Worm (Caenorhabditis elegans) whole organism, young adult: ENCODE results near the gene let-716.

Source experiments
- B0019.2 ChIP-seq: fragments of 200-800 bp; sonication (Bioruptor generic); conservative IDR thresholded peaks from 2 replicates; pipeline ENCODE4 v1.3.6; 2022; ENCODE audit warnings: missing genetic modification reagents, missing genetic modification characterization, missing compliant biosample characterization
- F37B4.10 ChIP-seq: fragments of 200-800 bp; sonication (Bioruptor generic); IDR thresholded peaks from 2 replicates; pipeline ENCODE4 v1.3.6; 2022; ENCODE audit warnings: missing genetic modification characterization, missing compliant biosample characterization
- F49E8.2 ChIP-seq: sonication (generic microtip); optimal IDR thresholded peaks from 3 replicates; lab custom pipeline; 2017; ENCODE audit warnings: missing genetic modification characterization, mild to moderate bottlenecking, missing compliant biosample characterization, antibody characterized with exemption, moderate library complexity; ENCODE audit not compliant: insufficient read depth
- F57A8.1 ChIP-seq: fragments of 200-800 bp; sonication (Bioruptor generic); optimal IDR thresholded peaks from 2 replicates; lab custom pipeline; 2018; ENCODE audit warnings: mild to moderate bottlenecking, missing genetic modification characterization, moderate library complexity, missing compliant biosample characterization
- K12H6.12 ChIP-seq: fragments of 200-800 bp; sonication (Bioruptor generic); optimal IDR thresholded peaks from 2 replicates; lab custom pipeline; 2018; ENCODE audit warnings: mild to moderate bottlenecking, missing genetic modification characterization, missing compliant biosample characterization
- Y53F4B.3 ChIP-seq: fragments of 200-800 bp; sonication (Bioruptor generic); IDR thresholded peaks from 2 replicates; pipeline ENCODE4 v1.3.6; 2022; ENCODE audit warnings: missing genetic modification reagents, missing genetic modification characterization, missing compliant biosample characterization
- ama-1 ChIP-seq, 3 experiments: fragments of 150-350 bp in 1 of 3; sonication (generic microtip) in 2 of 3; optimal IDR thresholded peaks; 2 replicates each; lab custom pipeline; 2014 to 2018; ENCODE audit warnings: missing biosample characterization in 2 of 3, missing genetic modification characterization in 2 of 3, missing genetic modification reagents in 2 of 3
- attf-6 ChIP-seq: fragments of 200-800 bp; sonication (Bioruptor generic); IDR thresholded peaks from 2 replicates; pipeline ENCODE4 v1.3.6; 2022; ENCODE audit warnings: missing genetic modification reagents, missing genetic modification characterization, missing compliant biosample characterization
- ccch-3 ChIP-seq: fragments of 200-800 bp; sonication (Bioruptor generic); optimal IDR thresholded peaks from 2 replicates; lab custom pipeline; 2018; ENCODE audit warnings: mild to moderate bottlenecking, missing genetic modification characterization, missing compliant biosample characterization
- cebp-1 ChIP-seq, 2 experiments: fragments of 200-800 bp in 1 of 2; sonication (Bioruptor generic) in 1 of 2; sonication (generic microtip) in 1 of 2; IDR thresholded peaks in 1 of 2; optimal IDR thresholded peaks in 1 of 2; 2 replicates each; pipeline versions ENCODE4 v1.3.6 to Lab custom; 2017 to 2022; ENCODE audit warnings: missing compliant biosample characterization in 2 of 2, missing genetic modification characterization in 2 of 2, mild to moderate bottlenecking in 1 of 2, missing genetic modification reagents in 1 of 2, moderate library complexity in 1 of 2
- cebp-2 ChIP-seq: fragments of 200-800 bp; sonication (Bioruptor generic); IDR thresholded peaks from 2 replicates; pipeline ENCODE4 v1.3.6; 2022; ENCODE audit warnings: missing genetic modification characterization, missing compliant biosample characterization
- ceh-100 ChIP-seq: fragments of 200-800 bp; sonication (Bioruptor generic); IDR thresholded peaks from 2 replicates; pipeline ENCODE4 v1.3.6; 2022; ENCODE audit warnings: missing genetic modification reagents, missing genetic modification characterization, missing compliant biosample characterization
- ceh-27 ChIP-seq: fragments of 200-800 bp; sonication (Bioruptor generic); optimal IDR thresholded peaks from 2 replicates; lab custom pipeline; 2018; ENCODE audit warnings: mild to moderate bottlenecking, missing genetic modification characterization, moderate library complexity, missing compliant biosample characterization
- ceh-91 ChIP-seq: fragments of 200-800 bp; sonication (Bioruptor generic); IDR thresholded peaks from 2 replicates; pipeline ENCODE4 v1.3.6; 2022; ENCODE audit warnings: missing genetic modification reagents, missing genetic modification characterization, missing compliant biosample characterization
- die-1 ChIP-seq: sonication (generic microtip); optimal IDR thresholded peaks from 2 replicates; lab custom pipeline; 2016; ENCODE audit warnings: missing genotype, mild to moderate bottlenecking, missing genetic modification characterization, missing compliant biosample characterization
- dox-1 ChIP-seq: fragments of 200-800 bp; sonication (Bioruptor generic); IDR thresholded peaks from 2 replicates; pipeline ENCODE4 v1.3.6; 2022; ENCODE audit warnings: missing genetic modification reagents, missing genetic modification characterization, missing compliant biosample characterization
- dpff-1 ChIP-seq: sonication (generic microtip); optimal IDR thresholded peaks from 2 replicates; lab custom pipeline; 2017; ENCODE audit warnings: mild to moderate bottlenecking, missing genetic modification characterization, missing compliant biosample characterization
- egl-18 ChIP-seq: fragments of 200-800 bp; sonication (Bioruptor generic); IDR thresholded peaks from 2 replicates; pipeline ENCODE4 v1.3.6; 2022; ENCODE audit warnings: missing genetic modification reagents, missing genetic modification characterization, missing compliant biosample characterization
- egrh-3 ChIP-seq: fragments of 200-800 bp; sonication (Bioruptor generic); IDR thresholded peaks from 2 replicates; pipeline ENCODE4 v1.3.6; 2022; ENCODE audit warnings: missing genetic modification reagents, missing genetic modification characterization, missing compliant biosample characterization
- gei-17 ChIP-seq: fragments of 200-800 bp; sonication (Bioruptor generic); optimal IDR thresholded peaks from 2 replicates; lab custom pipeline; 2018; ENCODE audit warnings: mild to moderate bottlenecking, missing genetic modification characterization, missing compliant biosample characterization
- hmg-1.2 ChIP-seq: fragments of 200-800 bp; sonication (Bioruptor generic); IDR thresholded peaks from 2 replicates; pipeline ENCODE4 v1.3.6; 2022; ENCODE audit warnings: missing genetic modification reagents, missing genetic modification characterization, missing compliant biosample characterization
- hrde-1 ChIP-seq: sonication (generic microtip); optimal IDR thresholded peaks from 2 replicates; lab custom pipeline; 2016; ENCODE audit warnings: missing genetic modification characterization, mild to moderate bottlenecking, missing compliant biosample characterization, moderate library complexity, missing genotype, missing genetic modification reagents, borderline replicate concordance
- hsf-1 ChIP-seq: fragments of 200-800 bp; sonication (Bioruptor generic); IDR thresholded peaks from 2 replicates; pipeline ENCODE4 v1.3.6; 2022; ENCODE audit warnings: missing genetic modification reagents, missing genetic modification characterization, missing compliant biosample characterization
- lag-1 ChIP-seq: fragments of 200-800 bp; sonication (Bioruptor generic); IDR thresholded peaks from 2 replicates; pipeline ENCODE4 v1.3.6; 2022; ENCODE audit warnings: missing genetic modification reagents, missing genetic modification characterization, missing compliant biosample characterization
- let-607 ChIP-seq, 2 experiments: fragments of 200-800 bp in 1 of 2; sonication (Bioruptor generic) in 1 of 2; sonication (generic microtip) in 1 of 2; optimal IDR thresholded peaks; 2 replicates each; lab custom pipeline; 2016 to 2018; ENCODE audit warnings: mild to moderate bottlenecking in 2 of 2, missing compliant biosample characterization in 2 of 2, missing genetic modification characterization in 2 of 2, moderate library complexity in 2 of 2, missing genotype in 1 of 2
- lin-54 ChIP-seq: fragments of 200-800 bp; sonication (Bioruptor generic); optimal IDR thresholded peaks from 2 replicates; lab custom pipeline; 2018; ENCODE audit warnings: mild to moderate bottlenecking, missing genetic modification characterization, missing compliant biosample characterization
- lir-1 ChIP-seq: fragments of 200-800 bp; sonication (Bioruptor generic); conservative IDR thresholded peaks from 2 replicates; pipeline ENCODE4 v1.3.6; 2022; ENCODE audit warnings: missing genetic modification reagents, missing genetic modification characterization, missing compliant biosample characterization
- lsy-27 ChIP-seq: sonication (generic microtip); optimal IDR thresholded peaks from 2 replicates; lab custom pipeline; 2017; ENCODE audit warnings: missing genetic modification characterization, mild to moderate bottlenecking, missing compliant biosample characterization, antibody characterized with exemption, missing genotype, borderline replicate concordance; ENCODE audit not compliant: insufficient read depth
- madf-6 ChIP-seq: fragments of 200-800 bp; sonication (Bioruptor generic); IDR thresholded peaks from 2 replicates; pipeline ENCODE4 v1.3.6; 2022; ENCODE audit warnings: missing genetic modification reagents, missing genetic modification characterization, missing compliant biosample characterization
- mel-28 ChIP-seq: sonication (generic microtip); optimal IDR thresholded peaks from 2 replicates; lab custom pipeline; 2016; ENCODE audit warnings: borderline replicate concordance, mild to moderate bottlenecking, missing genetic modification characterization, missing compliant biosample characterization
- mxl-1 ChIP-seq: sonication (generic microtip); optimal IDR thresholded peaks from 2 replicates; lab custom pipeline; 2016; ENCODE audit warnings: missing genetic modification characterization, missing compliant biosample characterization
- nfya-1 ChIP-seq: sonication (generic microtip); optimal IDR thresholded peaks from 2 replicates; lab custom pipeline; 2017; ENCODE audit warnings: antibody characterized with exemption, missing compliant biosample characterization, missing genetic modification characterization, borderline replicate concordance; ENCODE audit not compliant: insufficient read depth
- nfyb-1 ChIP-seq: fragments of 200-800 bp; sonication (Bioruptor generic); IDR thresholded peaks from 2 replicates; pipeline ENCODE4 v1.3.6; 2022; ENCODE audit warnings: missing genetic modification reagents, missing genetic modification characterization, missing compliant biosample characterization
- nhr-179 ChIP-seq: sonication (generic microtip); optimal IDR thresholded peaks from 2 replicates; lab custom pipeline; 2016; ENCODE audit warnings: mild to moderate bottlenecking, missing genetic modification characterization, missing compliant biosample characterization
- nhr-90 ChIP-seq: sonication (generic microtip); optimal IDR thresholded peaks from 2 replicates; lab custom pipeline; 2016; ENCODE audit warnings: missing genotype, mild to moderate bottlenecking, missing genetic modification characterization, missing compliant biosample characterization
- pbrm-1 ChIP-seq: fragments of 200-800 bp; sonication (Bioruptor generic); IDR thresholded peaks from 2 replicates; pipeline ENCODE4 v1.3.6; 2022; ENCODE audit warnings: missing genetic modification reagents, missing genetic modification characterization, missing compliant biosample characterization
- pha-4 ChIP-seq: fragments of 150-350 bp; sonication (generic microtip); optimal IDR thresholded peaks from 2 replicates; lab custom pipeline; 2014; ENCODE audit warnings: missing biosample characterization, missing genetic modification reagents, missing genetic modification characterization
- rec-8 ChIP-seq, 2 experiments: sonication (generic microtip); optimal IDR thresholded peaks; 2 replicates each; lab custom pipeline; 2016; ENCODE audit warnings: mild to moderate bottlenecking in 2 of 2, missing genetic modification characterization in 2 of 2, missing genetic modification reagents in 2 of 2, missing genotype in 2 of 2, missing biosample characterization in 1 of 2, missing compliant biosample characterization in 1 of 2, moderate library complexity in 1 of 2
- sea-2 ChIP-seq: fragments of 200-800 bp; sonication (Bioruptor generic); IDR thresholded peaks from 2 replicates; pipeline ENCODE4 v1.3.6; 2022; ENCODE audit warnings: missing genetic modification characterization, missing compliant biosample characterization
- somi-1 ChIP-seq: fragments of 200-800 bp; sonication (Bioruptor generic); optimal IDR thresholded peaks from 2 replicates; lab custom pipeline; 2018; ENCODE audit warnings: mild to moderate bottlenecking, missing genetic modification characterization, missing compliant biosample characterization
- tlf-1 ChIP-seq: fragments of 200-800 bp; sonication (Bioruptor generic); optimal IDR thresholded peaks from 2 replicates; lab custom pipeline; 2018; ENCODE audit warnings: mild to moderate bottlenecking, missing genetic modification characterization, missing compliant biosample characterization
- xnd-1 ChIP-seq: sonication (generic microtip); optimal IDR thresholded peaks from 2 replicates; lab custom pipeline; 2016; ENCODE audit warnings: missing genotype, missing genetic modification reagents, missing genetic modification characterization, missing compliant biosample characterization
- zfh-2 ChIP-seq: fragments of 200-800 bp; sonication (Bioruptor generic); conservative IDR thresholded peaks from 2 replicates; pipeline ENCODE4 v1.3.6; 2022; ENCODE audit warnings: missing genetic modification reagents, missing genetic modification characterization, missing compliant biosample characterization
- ztf-26 ChIP-seq: sonication (generic microtip); optimal IDR thresholded peaks from 2 replicates; lab custom pipeline; 2017; ENCODE audit warnings: missing genetic modification characterization, missing compliant biosample characterization

The let-716 gene

ce11 chrIII:6415306-6415973 is 32.1 kb downstream of the let-716 start, which contains the start of gene nas-4 (continued):
- TF ChIP-seq ama-1 (optimal IDR thresholded peaks at IDR 0.05; lab: Kevin White, UChicago), result no peak
- no peak for TF ChIP-seq ama-1 (GFP tag; optimal IDR thresholded peaks at IDR 0.05; lab: Kevin White, UChicago)
- TF ChIP-seq nfya-1 (tag; lab: Kevin White, UChicago), result no peak
- TF ChIP-seq zfh-2 (GFP tag; lab: Robert Waterston, UW), result no peak
- peak; percentile 24 for TF ChIP-seq tlf-1 (GFP tag; lab: Kevin White, UChicago)
- TF ChIP-seq cebp-2 (GFP tag; lab: Robert Waterston, UW), result peak; percentile 5; the same call in 1 of the 2 replicates
- TF ChIP-seq K12H6.12 (tag; lab: Kevin White, UChicago), result no peak
- no peak for TF ChIP-seq B0019.2 (GFP tag; lab: Robert Waterston, UW)
- TF ChIP-seq ceh-27, result peak; percentile 35
- TF ChIP-seq ceh-91 (GFP tag; lab: Robert Waterston, UW), result no peak
- peak; percentile 69 for TF ChIP-seq nfyb-1 (GFP tag; lab: Robert Waterston, UW)
- no peak for TF ChIP-seq gei-17
- 0 out of 2 replicates have a peak, but pooled peaks have one; percentile 38 for TF ChIP-seq cebp-1 (GFP tag; IDR thresholded peaks at IDR 0.05; lab: Robert Waterston, UW)
- TF ChIP-seq cebp-1 (tag; optimal IDR thresholded peaks at IDR 0.05; lab: Kevin White, UChicago), result peak; percentile 71
- TF ChIP-seq egl-18 (GFP tag; lab: Robert Waterston, UW), result no peak
- TF ChIP-seq let-607 (tag; optimal IDR thresholded peaks at IDR 0.05; lab: Kevin White, UChicago), result peak in 1 of 2 experiments; percentile 13
- 0 out of 2 replicates have a peak, but pooled peaks have one; percentile 25 for TF ChIP-seq pbrm-1 (GFP tag; lab: Robert Waterston, UW)
- TF ChIP-seq F57A8.1, result no peak
- peak; percentile 29 for TF ChIP-seq mel-28 (tag; lab: Kevin White, UChicago)
- peak; percentile 14 for TF ChIP-seq nhr-179 (tag; lab: Kevin White, UChicago)
- TF ChIP-seq F37B4.10 (GFP tag; lab: Robert Waterston, UW), result no peak
- peak; percentile 35 for TF ChIP-seq nhr-90 (tag; lab: Kevin White, UChicago)

ce11 chrIII:6418254-6418653 is 34.9 kb downstream of the let-716 start:
- TF ChIP-seq dox-1, result no peak
- no peak for TF ChIP-seq let-607 (tag; optimal IDR thresholded peaks at IDR 0.05; lab: Kevin White, UChicago)
- no peak for TF ChIP-seq lir-1
- TF ChIP-seq somi-1 (GFP tag; lab: Kevin White, UChicago), result no peak
- TF ChIP-seq sea-2 (GFP tag; lab: Robert Waterston, UW), result no peak
- TF ChIP-seq egrh-3 (GFP tag; lab: Robert Waterston, UW), result no peak
- no peak for TF ChIP-seq madf-6 (GFP tag; lab: Robert Waterston, UW)
- TF ChIP-seq lin-54 (GFP tag; lab: Kevin White, UChicago), result no peak
- no peak for TF ChIP-seq ccch-3 (GFP tag; lab: Kevin White, UChicago)
- no peak for TF ChIP-seq lag-1 (GFP tag; lab: Robert Waterston, UW)
- TF ChIP-seq mxl-1 (tag; lab: Kevin White, UChicago), result no peak
- TF ChIP-seq hsf-1, result 0 out of 2 replicates have a peak, but pooled peaks have one; percentile 35
- TF ChIP-seq ceh-100 (GFP tag; lab: Robert Waterston, UW), result no peak
- TF ChIP-seq ztf-26, result peak; percentile 41
- no peak for TF ChIP-seq gei-17
- no peak for TF ChIP-seq pha-4 (tag; lab: Kevin White, UChicago)
- no peak for TF ChIP-seq F49E8.2 (tag; lab: Kevin White, UChicago)
- TF ChIP-seq hmg-1.2 (GFP tag; lab: Robert Waterston, UW), result no peak
- TF ChIP-seq lsy-27, result no peak
- TF ChIP-seq rec-8 (tag; optimal IDR thresholded peaks at IDR 0.05; lab: Kevin White, UChicago), result no peak
- no peak for TF ChIP-seq xnd-1 (tag; lab: Kevin White, UChicago)
- TF ChIP-seq cebp-2 (GFP tag; lab: Robert Waterston, UW), result no peak
- TF ChIP-seq hrde-1, result no peak
- no peak for TF ChIP-seq die-1 (tag; lab: Kevin White, UChicago)
- TF ChIP-seq Y53F4B.3 (GFP tag; lab: Robert Waterston, UW), result no peak
- 0 out of 2 replicates have a peak, but pooled peaks have one; percentile 6 for TF ChIP-seq nfyb-1 (GFP tag; lab: Robert Waterston, UW)
- TF ChIP-seq attf-6 (GFP tag; lab: Robert Waterston, UW), result no peak
- TF ChIP-seq nhr-90 (tag; lab: Kevin White, UChicago), result no peak
- no peak for TF ChIP-seq dpff-1 (tag; lab: Kevin White, UChicago)
